Fruit fly (Drosophila melanogaster) whole organism, embryonic: ENCODE measurements around the gene Atox1.

Source experiments
- Aef1 ChIP-seq: fragments of 200-800 bp; sonication (Bioruptor generic); IDR thresholded peaks from 3 replicates; pipeline ENCODE4 v1.3.6; 2022; ENCODE audit warnings: missing biosample characterization, missing genetic modification characterization
- BEAF-32 ChIP-seq: fragments of 200-800 bp; sonication (Bioruptor generic); optimal IDR thresholded peaks from 3 replicates; lab custom pipeline; 2017; ENCODE audit warnings: missing biosample characterization, missing genetic modification characterization, mild to moderate bottlenecking, moderate library complexity, missing genetic modification reagents
- CG10267 ChIP-seq: fragments of 200-800 bp; sonication (Bioruptor generic); optimal IDR thresholded peaks from 2 replicates; lab custom pipeline; 2018; ENCODE audit warnings: missing biosample characterization, mild to moderate bottlenecking, missing genetic modification characterization, moderate library complexity
- CG10565 ChIP-seq: fragments of 200-800 bp; sonication (Bioruptor generic); optimal IDR thresholded peaks from 3 replicates; lab custom pipeline; 2016; ENCODE audit warnings: missing biosample characterization, mild to moderate bottlenecking, missing genetic modification characterization
- CG12769 ChIP-seq: fragments of 200-800 bp; sonication (Bioruptor generic); optimal IDR thresholded peaks from 2 replicates; lab custom pipeline; 2019; ENCODE audit warnings: missing biosample characterization, mild to moderate bottlenecking, missing genetic modification characterization, moderate library complexity
- CG13287 ChIP-seq: fragments of 200-800 bp; sonication (Bioruptor generic); IDR thresholded peaks from 2 replicates; pipeline ENCODE4 v1.3.6; 2022; ENCODE audit warnings: missing biosample characterization, missing genetic modification characterization; ENCODE audit not compliant: partially characterized antibody
- CG1603 ChIP-seq: fragments of 200-800 bp; sonication (Bioruptor generic); optimal IDR thresholded peaks from 2 replicates; lab custom pipeline; 2019; ENCODE audit warnings: missing biosample characterization, mild to moderate bottlenecking, missing genetic modification characterization, moderate library complexity
- CG16813 ChIP-seq: fragments of 200-800 bp; sonication (Bioruptor generic); IDR thresholded peaks from 3 replicates; pipeline ENCODE4 v1.3.6; 2022; ENCODE audit warnings: missing biosample characterization, missing genetic modification characterization; ENCODE audit not compliant: partially characterized antibody
- CG16815 ChIP-seq: fragments of 200-800 bp; sonication (Bioruptor generic); optimal IDR thresholded peaks from 3 replicates; lab custom pipeline; 2017; ENCODE audit warnings: missing biosample characterization, mild to moderate bottlenecking, missing genetic modification characterization
- CG2202 ChIP-seq: fragments of 200-800 bp; sonication (Bioruptor generic); optimal IDR thresholded peaks from 2 replicates; lab custom pipeline; 2018; ENCODE audit warnings: missing biosample characterization, mild to moderate bottlenecking, missing genetic modification characterization
- CG2678 ChIP-seq: fragments of 200-800 bp; sonication (Bioruptor generic); optimal IDR thresholded peaks from 3 replicates; lab custom pipeline; 2019; ENCODE audit warnings: missing biosample characterization, mild to moderate bottlenecking, missing genetic modification characterization, moderate library complexity
- CG3065 ChIP-seq: fragments of 200-800 bp; sonication (Bioruptor generic); optimal IDR thresholded peaks from 2 replicates; lab custom pipeline; 2016; ENCODE audit warnings: missing biosample characterization, missing genetic modification characterization
- CG32772 ChIP-seq: fragments of 200-800 bp; sonication (Bioruptor generic); IDR thresholded peaks from 2 replicates; pipeline ENCODE4 v1.3.6; 2022; ENCODE audit warnings: missing biosample characterization, missing genetic modification characterization
- CG4282 ChIP-seq: fragments of 200-800 bp; sonication (Bioruptor generic); optimal IDR thresholded peaks from 2 replicates; lab custom pipeline; 2016; ENCODE audit warnings: missing biosample characterization, missing genetic modification characterization
- CG43689 ChIP-seq: fragments of 200-800 bp; sonication (Bioruptor generic); IDR thresholded peaks from 2 replicates; pipeline ENCODE4 v1.3.6; 2022; ENCODE audit warnings: missing biosample characterization, missing genetic modification characterization
- CG6272 ChIP-seq: fragments of 200-800 bp; sonication (Bioruptor generic); IDR thresholded peaks from 2 replicates; pipeline ENCODE4 v1.3.6; 2022; ENCODE audit warnings: missing biosample characterization, missing genetic modification characterization
- CG6813 ChIP-seq: fragments of 200-800 bp; sonication (Bioruptor generic); optimal IDR thresholded peaks from 2 replicates; lab custom pipeline; 2017; ENCODE audit warnings: missing biosample characterization, missing genetic modification characterization, mild to moderate bottlenecking, moderate library complexity, missing genetic modification reagents
- CG7987 ChIP-seq: fragments of 200-800 bp; sonication (Bioruptor generic); optimal IDR thresholded peaks from 2 replicates; lab custom pipeline; 2018; ENCODE audit warnings: missing biosample characterization, mild to moderate bottlenecking, missing genetic modification characterization, moderate library complexity
- CG8388 ChIP-seq: fragments of 200-800 bp; sonication (Bioruptor generic); optimal IDR thresholded peaks from 2 replicates; lab custom pipeline; 2019; ENCODE audit warnings: missing biosample characterization, mild to moderate bottlenecking, missing genetic modification characterization, moderate library complexity
- CoRest ChIP-seq: fragments of 200-800 bp; sonication (Bioruptor generic); optimal IDR thresholded peaks from 3 replicates; lab custom pipeline; 2018; ENCODE audit warnings: missing biosample characterization, mild to moderate bottlenecking, missing genetic modification characterization, moderate library complexity
- Deaf1 ChIP-seq: fragments of 200-800 bp; optimal IDR thresholded peaks from 3 replicates; lab custom pipeline; 2019; ENCODE audit warnings: missing biosample characterization, mild to moderate bottlenecking, missing genetic modification characterization, moderate library complexity
- Drgx ChIP-seq: fragments of 200-800 bp; sonication (Bioruptor generic); IDR thresholded peaks from 2 replicates; pipeline ENCODE4 v1.3.6; 2022; ENCODE audit warnings: missing biosample characterization, missing genetic modification characterization
- Elba2 ChIP-seq: fragments of 200-800 bp; sonication (Bioruptor generic); optimal IDR thresholded peaks from 3 replicates; lab custom pipeline; 2016; ENCODE audit warnings: missing biosample characterization, missing genetic modification characterization
- GATAe ChIP-seq: fragments of 200-800 bp; sonication (Bioruptor generic); conservative IDR thresholded peaks from 2 replicates; pipeline ENCODE4 v1.3.6; 2022; ENCODE audit warnings: missing biosample characterization, missing genetic modification characterization
- Gsc ChIP-seq: fragments of 200-800 bp; sonication (Bioruptor generic); IDR thresholded peaks from 2 replicates; pipeline ENCODE4 v1.3.6; 2022; ENCODE audit warnings: missing biosample characterization, missing genetic modification characterization
- Ptx1 ChIP-seq: fragments of 200-800 bp; sonication (Bioruptor generic); IDR thresholded peaks from 2 replicates; pipeline ENCODE4 v1.3.6; 2022; ENCODE audit warnings: missing biosample characterization, missing genetic modification characterization
- Side ChIP-seq: fragments of 200-800 bp; sonication (Bioruptor generic); optimal IDR thresholded peaks from 2 replicates; lab custom pipeline; 2016; ENCODE audit warnings: missing biosample characterization, missing genetic modification characterization
- Sox102F ChIP-seq: fragments of 200-800 bp; sonication (Bioruptor generic); optimal IDR thresholded peaks from 2 replicates; lab custom pipeline; 2018; ENCODE audit warnings: missing biosample characterization, mild to moderate bottlenecking, missing genetic modification characterization, moderate library complexity
- Stat92E ChIP-seq, 3 experiments: fragments of >200 bp in 2 of 3; fragments of 200-800 bp in 1 of 3; sonication (Bioruptor generic) in 1 of 3; optimal IDR thresholded peaks; 2 replicates each; lab custom pipeline; 2017 to 2019; ENCODE audit warnings: missing biosample characterization in 3 of 3, missing genetic modification characterization in 3 of 3, mild to moderate bottlenecking in 1 of 3, moderate library complexity in 1 of 3
- Xbp1 ChIP-seq: fragments of 200-800 bp; sonication (Bioruptor generic); optimal IDR thresholded peaks from 3 replicates; lab custom pipeline; 2016; ENCODE audit warnings: missing biosample characterization, mild to moderate bottlenecking, missing genetic modification characterization
- ac ChIP-seq: fragments of 200-800 bp; sonication (Bioruptor generic); optimal IDR thresholded peaks from 3 replicates; lab custom pipeline; 2017; ENCODE audit warnings: missing biosample characterization, mild to moderate bottlenecking, missing genetic modification characterization
- cg ChIP-seq: fragments of 200-800 bp; sonication (Bioruptor generic); optimal IDR thresholded peaks from 3 replicates; lab custom pipeline; 2019; ENCODE audit warnings: missing biosample characterization, mild to moderate bottlenecking, missing genetic modification characterization, moderate library complexity
- cwo ChIP-seq: fragments of 200-800 bp; sonication (Bioruptor generic); optimal IDR thresholded peaks from 3 replicates; lab custom pipeline; 2017; ENCODE audit warnings: missing biosample characterization, missing genetic modification characterization, mild to moderate bottlenecking, moderate library complexity, missing genetic modification reagents
- disco-r ChIP-seq: fragments of 200-800 bp; sonication (Bioruptor generic); optimal IDR thresholded peaks from 2 replicates; lab custom pipeline; 2016; ENCODE audit warnings: missing biosample characterization, missing genetic modification characterization
- ems ChIP-seq: fragments of 200-800 bp; sonication (Bioruptor generic); optimal IDR thresholded peaks from 3 replicates; lab custom pipeline; 2016; ENCODE audit warnings: missing biosample characterization, missing genetic modification characterization
- eyg ChIP-seq: fragments of 200-800 bp; sonication (Bioruptor generic); optimal IDR thresholded peaks from 3 replicates; lab custom pipeline; 2016; ENCODE audit warnings: missing biosample characterization, missing genetic modification characterization
- fd64A ChIP-seq: fragments of 200-800 bp; sonication (Bioruptor generic); optimal IDR thresholded peaks from 3 replicates; lab custom pipeline; 2018; ENCODE audit warnings: missing biosample characterization, mild to moderate bottlenecking, missing genetic modification characterization
- fu2 ChIP-seq: fragments of 200-800 bp; sonication (Bioruptor generic); optimal IDR thresholded peaks from 2 replicates; lab custom pipeline; 2016; ENCODE audit warnings: missing biosample characterization, missing genetic modification characterization
- mirr ChIP-seq: fragments of 200-800 bp; sonication (Bioruptor generic); optimal IDR thresholded peaks from 3 replicates; lab custom pipeline; 2018; ENCODE audit warnings: missing biosample characterization, mild to moderate bottlenecking, missing genetic modification characterization
- mld ChIP-seq: fragments of 200-800 bp; sonication (Bioruptor generic); IDR thresholded peaks from 3 replicates; pipeline ENCODE4 v1.3.6; 2022; ENCODE audit warnings: missing biosample characterization, missing genetic modification characterization; ENCODE audit not compliant: partially characterized antibody
- oc ChIP-seq: fragments of 200-800 bp; sonication (Bioruptor generic); optimal IDR thresholded peaks from 2 replicates; lab custom pipeline; 2018; ENCODE audit warnings: missing biosample characterization, mild to moderate bottlenecking, missing genetic modification characterization, moderate library complexity
- onecut ChIP-seq: fragments of 200-800 bp; sonication (Bioruptor generic); IDR thresholded peaks from 2 replicates; pipeline ENCODE4 v1.3.6; 2022; ENCODE audit warnings: missing biosample characterization, missing genetic modification characterization
- pnt ChIP-seq: fragments of 200-800 bp; sonication (Bioruptor generic); optimal IDR thresholded peaks from 3 replicates; lab custom pipeline; 2016; ENCODE audit warnings: missing biosample characterization, missing genetic modification characterization
- seq ChIP-seq: fragments of 200-800 bp; sonication (Bioruptor generic); IDR thresholded peaks from 2 replicates; pipeline ENCODE4 v1.3.6; 2022; ENCODE audit warnings: missing biosample characterization, missing genetic modification characterization
- slbo ChIP-seq: fragments of 200-800 bp; sonication (Bioruptor generic); IDR thresholded peaks from 2 replicates; pipeline ENCODE4 v1.3.6; 2022; ENCODE audit warnings: missing biosample characterization, missing genetic modification characterization
- slp2 ChIP-seq: fragments of 200-800 bp; sonication (Bioruptor generic); optimal IDR thresholded peaks from 2 replicates; lab custom pipeline; 2016; ENCODE audit warnings: missing biosample characterization, missing genetic modification characterization
- tna ChIP-seq: fragments of 200-800 bp; sonication (Bioruptor generic); IDR thresholded peaks from 2 replicates; pipeline ENCODE4 v1.3.6; 2022; ENCODE audit warnings: missing biosample characterization, missing genetic modification characterization; ENCODE audit not compliant: partially characterized antibody
- ttk ChIP-seq: fragments of 200-800 bp; sonication (Bioruptor generic); IDR thresholded peaks from 2 replicates; pipeline ENCODE4 v2.1.2; 2022; ENCODE audit warnings: missing biosample characterization, missing genetic modification characterization
- tup ChIP-seq: fragments of 200-800 bp; sonication (Bioruptor generic); optimal IDR thresholded peaks from 2 replicates; lab custom pipeline; 2016; ENCODE audit warnings: missing biosample characterization, mild to moderate bottlenecking, missing genetic modification characterization, moderate library complexity
- usp ChIP-seq: fragments of >200 bp; optimal IDR thresholded peaks from 2 replicates; lab custom pipeline; 2017; ENCODE audit warnings: missing biosample characterization, missing genetic modification characterization

Gene Atox1

dm6 chr3L:21652768-21653167, 12.0 kb downstream of the Atox1 start (continued):
- TF ChIP-seq CG4282 (GFP tag; lab: Kevin White, UChicago) (no peak), Xbp1 (GFP tag; lab: Kevin White, UChicago) (peak; percentile 92), pnt (peak; percentile 70), CoRest (tag; lab: Kevin White, UChicago) (peak; percentile 76), CG10267 (peak; percentile 67), CG43689 (GFP tag; lab: Robert Waterston, UW) (no peak), seq (GFP tag; lab: Robert Waterston, UW) (0 out of 2 replicates have a peak, but pooled peaks have one; percentile 19), CG2202 (tag; lab: Kevin White, UChicago) (no peak), Stat92E (GFP tag; optimal IDR thresholded peaks at IDR 0.05; lab: Kevin White, UChicago) (peak in 1 of 3 experiments; percentile 16), mld (GFP tag; lab: Robert Waterston, UW) (no peak), Side (peak; percentile 66), BEAF-32 (GFP tag; lab: Kevin White, UChicago) (no peak), CG6272 (GFP tag; lab: Robert Waterston, UW) (no peak), slp2 (GFP tag; lab: Kevin White, UChicago) (peak; percentile 61), CG10565 (GFP tag; lab: Kevin White, UChicago) (peak; percentile 5), Gsc (GFP tag; lab: Robert Waterston, UW) (0 out of 2 replicates have a peak, but pooled peaks have one; percentile 8), Elba2 (peak; percentile 59), mirr (peak; percentile 15), ems (peak; percentile 33), onecut (GFP tag; lab: Robert Waterston, UW) (peak; percentile 63), fd64A (GFP tag; lab: Kevin White, UChicago) (no peak), Sox102F (GFP tag; lab: Kevin White, UChicago) (peak; percentile 81), ttk (GFP tag; lab: Robert Waterston, UW) (no peak; the same call in 1 of the 2 replicates), usp (no peak), Ptx1 (peak; percentile 82), Drgx (no peak), tna (GFP tag; lab: Robert Waterston, UW) (no peak), Aef1 (GFP tag; lab: Robert Waterston, UW) (peak; percentile 66), slbo (GFP tag; lab: Robert Waterston, UW) (peak; percentile 87), CG1603 (tag; lab: Kevin White, UChicago) (peak; percentile 78), tup (GFP tag; lab: Kevin White, UChicago) (no peak), cwo (GFP tag; lab: Kevin White, UChicago) (no peak), CG7987 (peak; percentile 74), oc (peak; percentile 25), cg (GFP tag; lab: Kevin White, UChicago) (no peak), CG16813 (GFP tag; lab: Robert Waterston, UW) (peak; percentile 37; the same call in 1 of the 3 replicates), CG13287 (GFP tag; lab: Robert Waterston, UW) (peak; percentile 27; the same call in 1 of the 2 replicates), CG2678 (tag; lab: Kevin White, UChicago) (peak; percentile 56), CG16815 (GFP tag; lab: Kevin White, UChicago) (peak; percentile 45), GATAe (GFP tag; lab: Robert Waterston, UW) (no peak), CG6813 (GFP tag; lab: Kevin White, UChicago) (peak; percentile 24), CG32772 (GFP tag; lab: Robert Waterston, UW) (peak; percentile 76), CG8388 (peak; percentile 21), disco-r (GFP tag; lab: Kevin White, UChicago) (peak; percentile 55), CG12769 (peak; percentile 56), Deaf1 (tag; lab: Kevin White, UChicago) (peak; percentile 21), fu2 (GFP tag; lab: Kevin White, UChicago) (peak; percentile 34), CG3065 (GFP tag; lab: Kevin White, UChicago) (peak; percentile 72), eyg (GFP tag; lab: Kevin White, UChicago) (peak; percentile 22), ac (GFP tag; lab: Kevin White, UChicago) (no peak)
